Fruit fly (Drosophila melanogaster): Measurements from ENCODE around the gene CG2533.
"Not testable (repeated sequence)": the region's sequence is repeated elsewhere in the genome, so short reads cannot be mapped to it uniquely, and the experiment has no call there.

The CG2533 gene

DNA sequence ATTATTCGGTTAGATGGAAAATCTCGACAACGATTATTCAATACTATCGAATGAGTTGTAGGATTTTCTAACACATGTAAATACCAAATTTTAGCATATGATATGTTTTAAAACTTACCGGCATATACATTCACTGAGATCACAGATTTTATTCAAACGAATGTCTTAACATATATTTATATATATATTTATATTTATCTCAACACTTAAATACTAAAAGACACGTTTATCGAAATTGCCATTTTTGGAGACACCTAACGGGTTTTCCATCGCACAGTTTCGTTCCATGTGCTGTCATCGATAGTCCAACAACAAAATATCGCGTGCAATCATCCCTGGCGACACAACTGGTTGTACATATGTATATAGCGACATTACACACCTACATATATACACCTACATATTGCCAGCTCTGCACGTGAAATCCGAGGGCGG, 7.7 kb upstream of the CG2533 start, which contains the start of the genes CG2247 and CG1703:
Gene CG2247, minus strand, starts transcription at position 8 of the 435 bp plus-strand sequence.
Gene CG1703, plus strand, starts transcription at position 283 of the 435 bp plus-strand sequence.
- TF ChIP-seq noc (tag; optimal IDR thresholded peaks at IDR 0.05), result peak; percentile 12

DNA sequence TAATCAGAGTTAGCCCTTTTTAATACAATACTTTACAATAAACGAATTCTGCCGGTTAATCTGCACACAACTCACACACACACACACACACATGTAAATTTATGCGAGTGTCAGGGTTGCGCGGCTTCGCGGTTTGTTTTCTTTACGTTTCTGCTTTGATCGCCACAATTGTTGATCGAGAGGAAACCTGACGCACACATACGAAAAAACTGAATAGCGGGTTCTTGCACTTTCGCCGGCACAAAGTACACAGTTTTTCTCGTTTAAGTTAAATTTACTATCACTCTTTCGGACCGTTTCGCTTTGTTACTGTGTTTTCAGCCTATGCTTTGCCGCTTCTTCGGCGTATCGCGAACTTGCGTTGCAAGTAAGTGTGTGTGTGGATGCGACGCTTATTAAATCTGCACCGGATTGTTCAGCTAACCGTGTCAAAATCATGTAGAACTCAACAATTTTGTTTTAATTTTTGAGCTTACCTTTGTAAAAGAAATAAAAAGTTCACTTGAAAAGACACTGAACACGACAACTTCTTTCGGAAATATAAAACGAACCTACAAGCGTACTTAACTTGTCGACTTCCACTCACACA, 7.2 kb upstream of the CG2533 start:
- TF ChIP-seq noc (tag; optimal IDR thresholded peaks at IDR 0.05), result no peak

DNA sequence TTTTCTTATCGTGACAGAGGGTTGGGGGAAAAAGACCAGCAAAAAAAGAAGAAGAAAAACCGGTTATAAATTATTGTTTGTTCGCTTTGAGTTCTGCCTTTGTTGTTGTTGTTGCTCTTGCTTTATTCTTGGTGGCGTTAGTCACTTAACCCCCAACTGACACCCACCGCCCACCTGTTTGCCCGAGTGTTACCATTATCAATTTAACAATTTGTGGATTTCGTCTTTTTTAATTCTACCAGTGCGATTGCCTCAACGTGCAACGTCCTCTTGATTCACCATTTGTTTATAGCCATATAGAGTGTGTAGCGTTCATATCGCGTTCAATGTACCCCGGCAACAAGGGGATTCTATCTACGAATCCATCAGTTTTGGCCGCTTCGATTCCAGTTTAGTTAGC, 2.6 kb downstream of the CG2533 start:
- TF ChIP-seq noc (tag; optimal IDR thresholded peaks at IDR 0.05), result no peak

DNA sequence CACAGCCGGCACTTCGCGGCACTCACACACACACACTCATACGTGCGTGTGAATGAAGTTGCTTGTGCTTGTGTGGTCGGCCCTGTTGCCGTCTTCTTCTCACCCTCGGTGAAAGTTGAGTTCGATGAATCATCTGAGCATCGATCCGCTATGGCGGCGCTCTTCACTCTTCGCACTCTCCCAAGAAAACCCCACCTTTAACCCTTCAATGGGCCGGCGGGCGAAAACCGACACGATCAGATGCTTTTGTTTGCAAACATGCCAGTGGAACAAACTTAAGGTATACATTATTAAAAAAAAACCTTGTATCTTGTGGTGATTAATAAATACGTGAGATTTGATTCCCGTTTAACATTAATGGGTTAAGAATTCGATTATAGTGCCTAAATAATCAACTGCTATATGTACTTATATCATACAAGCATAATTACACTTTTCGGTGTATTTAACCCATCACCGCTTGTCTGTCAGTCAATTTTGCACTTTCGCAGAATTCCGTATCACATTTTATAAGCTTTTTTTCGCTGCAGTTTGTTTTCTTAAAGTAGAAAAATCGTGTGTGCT, 3.1 kb downstream of the CG2533 start:
- no peak for TF ChIP-seq noc (tag; optimal IDR thresholded peaks at IDR 0.05)

DNA sequence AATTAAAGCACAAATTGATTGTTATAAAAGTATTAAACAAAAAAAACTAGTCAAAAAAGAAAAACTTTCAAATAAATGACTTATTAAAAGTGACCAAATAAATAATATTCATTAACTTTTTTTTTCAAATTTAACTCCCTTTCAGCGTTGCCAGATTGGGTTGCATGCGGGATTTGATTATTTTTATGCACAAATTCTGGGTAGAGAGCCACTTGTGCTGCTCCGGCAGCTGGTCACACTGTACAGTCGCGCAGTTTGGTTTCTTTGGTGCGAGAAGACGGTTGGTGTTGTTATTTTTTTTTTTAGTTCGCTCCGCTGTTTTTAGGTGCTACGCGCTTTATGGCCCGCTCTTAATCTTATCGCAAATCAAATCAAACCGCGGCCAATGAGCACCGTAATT, 4.4 kb downstream of the CG2533 start, which contains the start of gene rho-4:
Gene rho-4, plus strand, starts transcription at position 250 of the 400 bp plus-strand sequence.
- not testable (repeated sequence) for TF ChIP-seq noc (tag; optimal IDR thresholded peaks at IDR 0.05)

DNA sequence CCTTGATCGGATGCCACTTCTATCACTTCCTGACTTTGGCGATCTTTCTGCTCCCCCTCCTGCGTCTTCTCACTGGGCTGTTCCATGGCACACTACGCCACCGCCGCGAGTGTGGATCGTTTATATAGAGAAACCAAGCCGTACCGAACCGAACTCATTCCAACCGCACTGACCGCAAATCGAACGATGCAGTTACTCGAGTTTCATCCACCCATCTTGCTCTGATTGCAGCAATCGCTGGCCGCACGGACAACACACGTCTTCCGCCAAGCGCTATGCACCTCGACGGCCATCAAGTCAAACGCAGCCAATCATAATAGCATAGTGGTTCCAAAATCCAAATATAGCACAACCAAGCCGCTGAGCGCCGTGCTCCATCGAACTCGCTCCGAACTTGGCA, 19.9 kb downstream of the CG2533 start, which contains the start of gene pkm:
Gene pkm, minus strand, starts transcription at position 101 of the 400 bp plus-strand sequence.
- no peak for TF ChIP-seq noc (tag; optimal IDR thresholded peaks at IDR 0.05)

DNA sequence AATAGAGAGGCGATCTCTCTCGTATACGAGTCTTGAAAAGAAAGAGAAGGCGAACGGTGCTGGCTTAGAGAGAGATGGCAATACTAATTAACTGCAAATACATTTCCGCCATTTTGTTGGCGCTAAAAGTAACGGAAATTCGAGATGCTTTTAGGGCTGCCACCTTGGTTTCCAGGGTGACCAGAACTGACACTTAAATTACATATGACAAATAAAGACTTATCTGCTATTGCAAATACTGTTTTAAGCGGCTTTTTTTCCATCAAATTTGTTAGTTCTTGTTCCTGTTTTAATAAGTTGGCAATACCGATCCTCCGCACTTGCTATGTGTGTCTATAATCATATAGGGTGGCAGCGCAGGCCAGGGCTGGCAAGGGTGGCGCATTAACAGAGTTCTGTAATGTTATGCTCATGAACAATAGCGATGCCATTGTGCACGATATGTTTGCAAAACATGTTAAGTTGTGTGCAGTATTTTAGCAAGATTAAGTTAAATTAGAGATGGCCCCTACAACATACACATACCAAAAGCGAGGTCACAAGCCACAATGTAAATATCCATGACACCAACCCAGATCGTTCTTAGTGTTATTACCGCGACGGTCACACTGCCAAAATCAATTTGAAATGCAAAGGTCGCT, 23.7 kb downstream of the CG2533 start, which contains the start of gene nod:
Gene nod, plus strand, starts transcription at position 573 of the 641 bp plus-strand sequence.
- peak; percentile 47 for TF ChIP-seq noc (tag; optimal IDR thresholded peaks at IDR 0.05)

DNA sequence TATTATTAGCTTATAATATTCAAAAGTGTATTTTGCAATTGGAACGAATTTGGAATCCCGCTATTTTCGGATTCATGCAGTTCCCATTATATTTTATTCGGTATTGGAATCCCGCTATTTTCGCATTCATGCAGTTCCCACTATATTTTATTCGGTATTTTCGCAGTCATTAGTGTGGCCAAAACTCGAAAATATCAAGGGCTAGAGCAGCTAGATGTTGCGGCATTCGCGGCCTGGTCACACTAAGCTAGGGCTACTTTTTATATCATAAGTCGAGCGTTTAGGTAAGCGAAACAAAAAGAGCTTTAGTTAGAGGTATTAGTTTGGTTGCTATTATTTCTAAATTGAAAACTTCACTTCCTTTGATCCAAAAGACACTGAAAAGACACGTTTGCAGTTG, 25.2 kb downstream of the CG2533 start:
- no peak for TF ChIP-seq noc (tag; optimal IDR thresholded peaks at IDR 0.05)

DNA sequence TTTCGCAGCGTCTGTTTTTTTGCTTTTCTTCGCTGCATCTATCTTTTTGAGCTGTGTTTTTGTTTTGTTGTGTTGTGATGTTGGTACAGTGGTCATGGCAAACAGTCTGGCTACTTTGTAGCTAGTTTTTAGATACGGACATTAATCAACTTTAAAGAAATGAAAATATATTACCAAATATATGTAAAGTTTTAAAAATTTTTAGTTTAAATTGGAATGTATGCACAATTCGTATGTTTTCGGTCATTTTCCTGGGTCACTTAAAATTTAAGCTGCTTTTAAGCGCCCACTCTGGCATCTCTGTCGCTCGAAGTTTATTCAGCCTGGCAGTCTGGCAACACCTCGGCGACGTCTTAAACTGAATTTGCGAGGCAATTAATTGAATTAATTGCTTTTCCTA, 27.5 kb downstream of the CG2533 start, which contains the start of gene CG11695:
Gene CG11695, plus strand, starts transcription at position 344 of the 400 bp plus-strand sequence.
- TF ChIP-seq noc (tag; optimal IDR thresholded peaks at IDR 0.05), result peak; percentile 54

DNA sequence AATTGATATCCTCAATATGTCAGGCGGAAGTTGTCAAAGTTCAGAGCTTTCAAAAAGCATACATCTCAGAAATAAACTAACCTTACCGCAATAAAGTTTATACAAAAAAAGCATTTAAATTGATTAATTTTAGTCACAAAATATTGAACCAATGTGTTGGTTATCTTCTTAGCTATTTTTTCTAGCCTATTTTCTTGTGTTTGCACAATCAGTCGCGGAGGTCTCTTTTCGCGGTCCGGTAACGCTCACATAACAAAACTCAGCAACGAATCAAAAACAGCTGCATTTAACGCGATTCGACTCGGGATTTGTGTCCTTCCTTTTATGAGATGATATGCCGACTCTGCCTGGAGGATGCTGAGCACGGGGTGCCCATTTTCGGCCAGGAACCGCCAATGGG, 30.5 kb downstream of the CG2533 start, which contains the start of gene CG11696:
Gene CG11696, plus strand, starts transcription at position 203 of the 400 bp plus-strand sequence.
- no peak for TF ChIP-seq noc (tag; optimal IDR thresholded peaks at IDR 0.05)

DNA sequence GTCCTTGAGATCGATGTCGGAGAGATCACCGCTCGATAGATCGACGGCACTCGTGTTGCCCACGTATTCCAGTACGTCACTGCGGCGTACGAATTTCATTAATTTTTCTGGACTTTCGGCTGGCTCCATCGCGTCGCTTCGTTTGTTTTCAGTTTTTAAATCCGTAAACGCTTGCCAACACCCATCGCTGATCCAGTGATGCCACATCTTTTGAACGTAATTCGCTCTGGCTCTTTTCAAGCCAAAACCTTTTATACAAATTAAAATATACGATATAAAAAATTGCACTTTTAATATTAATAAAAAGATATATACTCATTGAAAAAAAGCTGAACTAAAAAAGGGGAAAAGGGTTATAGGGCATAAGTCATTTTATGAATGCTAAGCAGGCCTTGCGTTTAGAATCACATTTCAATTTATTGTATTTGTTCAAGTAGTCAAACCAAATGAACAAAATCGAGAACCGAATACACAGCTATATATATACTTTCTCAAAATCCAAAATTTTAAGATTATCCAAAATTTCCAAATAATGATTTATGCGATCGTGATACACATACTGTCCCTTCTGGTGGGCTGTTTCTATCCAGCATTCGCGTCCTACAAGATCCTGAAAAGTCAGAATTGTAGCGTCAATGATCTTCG, 31.6 kb downstream of the CG2533 start, which contains the start of the genes Kmn1 and Reepl1:
Gene Kmn1, minus strand, starts transcription at position 173 of the 645 bp plus-strand sequence.
Gene Reepl1, plus strand, starts transcription at position 438 of the 645 bp plus-strand sequence.
- TF ChIP-seq noc (tag; optimal IDR thresholded peaks at IDR 0.05), result no peak

DNA sequence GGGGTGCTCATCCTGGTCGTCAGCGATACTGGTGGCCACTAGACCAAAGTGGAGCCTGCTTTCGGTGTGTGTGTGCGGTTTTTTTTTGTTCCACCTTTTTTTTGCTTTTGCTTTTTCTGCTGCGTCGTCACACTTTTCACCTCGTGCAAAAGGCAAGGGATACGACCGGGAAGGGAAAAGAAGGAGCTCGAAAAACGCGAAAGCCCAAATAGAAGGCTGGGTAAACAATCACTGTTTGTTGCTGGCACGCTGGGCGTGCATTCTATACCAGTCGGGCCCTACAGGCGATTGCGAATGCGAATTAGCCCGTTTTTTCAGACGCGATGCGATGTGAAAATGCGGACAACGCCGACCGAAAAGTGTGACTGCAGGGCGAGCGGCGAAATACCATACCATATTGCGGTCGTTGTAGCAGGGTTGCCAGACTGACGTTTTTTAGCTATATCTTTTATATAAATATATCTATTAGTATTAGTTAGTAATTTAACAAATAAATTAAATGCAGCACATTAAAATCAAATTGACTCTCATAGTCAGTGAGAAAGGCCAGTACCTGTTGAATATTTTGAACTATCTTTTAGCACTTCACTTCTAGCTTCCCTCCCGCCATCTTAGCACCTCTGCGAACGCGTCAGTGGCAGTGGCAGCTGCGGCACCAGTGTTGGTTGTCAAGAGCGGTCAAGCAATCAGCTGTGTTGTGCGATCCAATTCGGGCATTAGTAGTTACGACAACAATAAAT, 33.9 kb downstream of the CG2533 start, which contains the start of the genes Polr2A and CG11699:
Gene Polr2A, minus strand, starts transcription at position 371 of the 740 bp plus-strand sequence.
Gene CG11699, plus strand, starts transcription at position 666 of the 740 bp plus-strand sequence.
- TF ChIP-seq noc (tag; optimal IDR thresholded peaks at IDR 0.05), result peak; percentile 67

DNA sequence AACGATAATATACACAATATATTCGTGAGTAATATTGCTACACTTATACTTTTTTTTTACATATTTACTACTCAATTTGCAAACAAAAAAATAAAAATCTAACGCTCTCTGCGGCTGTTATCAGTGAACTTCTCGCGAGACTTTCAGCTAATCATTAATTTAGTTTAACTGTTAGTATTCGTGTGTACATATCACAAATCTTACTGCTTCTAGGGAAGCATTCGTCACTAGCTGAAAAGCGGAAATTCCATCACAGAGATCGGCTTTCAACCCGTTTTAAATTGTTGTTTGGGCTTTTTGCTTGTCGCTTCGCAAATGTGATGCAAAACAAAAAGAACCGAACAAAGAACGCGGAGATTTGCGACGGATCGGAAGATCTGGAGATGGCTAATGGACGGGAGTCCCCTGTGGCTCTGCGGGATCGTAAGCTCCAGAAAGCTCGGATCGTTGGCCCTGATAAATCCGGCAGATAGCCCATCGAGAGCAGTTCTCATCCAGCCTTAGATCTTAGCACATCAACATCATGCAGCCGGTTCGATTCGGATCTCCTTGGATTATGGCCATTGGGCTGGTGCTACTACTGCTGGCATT, 42.4 kb downstream of the CG2533 start, which contains the start of gene PGRP-SA:
Gene PGRP-SA, plus strand, starts transcription at position 194 of the 591 bp plus-strand sequence.
- peak; percentile 59 for TF ChIP-seq noc (tag; optimal IDR thresholded peaks at IDR 0.05)

All from whole organism, larva.